Worm (Caenorhabditis elegans): ENCODE measurements around the gene C49A9.9.

Gene C49A9.9

ce11 chrIV:6263244-6263643, 46.1 kb downstream of the C49A9.9 start, which contains the start of gene srv-28:
Gene srv-28 (minus strand): TSS chrIV:6263344.
- no peak for TF ChIP-seq efl-1 (optimal IDR thresholded peaks at IDR 0.05)
- peak in 1 of 2 experiments; percentile 2 for TF ChIP-seq efl-1 (GFP tag; optimal IDR thresholded peaks at IDR 0.05 in 1 of 2)
- no peak for TF ChIP-seq lin-14 (GFP tag; optimal IDR thresholded peaks at IDR 0.05)

DNA sequence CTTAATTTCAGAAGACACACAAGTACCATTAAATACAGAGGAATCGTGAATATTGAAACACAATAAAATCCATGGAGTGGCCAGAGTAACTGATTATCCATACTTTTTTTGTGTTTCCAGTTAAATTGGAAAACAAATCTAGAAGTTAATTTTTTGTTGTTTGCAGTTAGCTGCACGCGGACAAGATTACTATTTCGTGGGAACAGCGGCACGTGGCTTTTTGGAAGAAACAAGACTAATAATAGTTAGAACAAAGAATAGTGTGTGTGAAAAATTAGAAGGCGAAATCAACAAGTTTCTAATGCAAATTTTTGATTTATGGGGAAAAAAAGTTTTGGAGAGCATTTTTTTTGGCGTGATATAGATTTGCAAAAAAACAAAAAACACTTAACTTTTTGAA, 49.3 kb downstream of the C49A9.9 start, which contains the start of gene srv-29:
Gene srv-29, minus strand, starts transcription at position 101 of the 400 bp plus-strand sequence.
- TF ChIP-seq fos-1 (tag; optimal IDR thresholded peaks at IDR 0.05) = no peak
- no peak for TF ChIP-seq unc-62 (GFP tag; optimal IDR thresholded peaks at IDR 0.05)
- TF ChIP-seq nhr-19 (GFP tag; conservative IDR thresholded peaks at IDR 0.05) = no peak
- no peak for TF ChIP-seq elt-2 (tag; optimal IDR thresholded peaks at IDR 0.05)
- TF ChIP-seq sox-4 (tag; optimal IDR thresholded peaks at IDR 0.05) = no peak
- no peak for TF ChIP-seq hpl-2 (GFP tag; optimal IDR thresholded peaks at IDR 0.05)
- TF ChIP-seq F16B12.6 (tag; optimal IDR thresholded peaks at IDR 0.05) = no peak
- TF ChIP-seq ceh-82 (tag; optimal IDR thresholded peaks at IDR 0.05) = no peak
- TF ChIP-seq ces-1 (GFP tag; optimal IDR thresholded peaks at IDR 0.05) = no peak
- no peak for TF ChIP-seq ceh-90 (tag; optimal IDR thresholded peaks at IDR 0.05)
- TF ChIP-seq tlp-1 (tag; optimal IDR thresholded peaks at IDR 0.05) = no peak
- TF ChIP-seq pax-3 (tag; optimal IDR thresholded peaks at IDR 0.05) = no peak
- TF ChIP-seq dpl-1 (GFP tag; optimal IDR thresholded peaks at IDR 0.05) = no peak
- no peak for TF ChIP-seq grh-1 (GFP tag; IDR thresholded peaks at IDR 0.05)
- no peak for TF ChIP-seq elt-3 (tag; optimal IDR thresholded peaks at IDR 0.05)
- TF ChIP-seq hlh-4 (tag; optimal IDR thresholded peaks at IDR 0.05) = no peak
- TF ChIP-seq nhr-85 (tag) = no peak

All from whole organism, L1 larva.